Fruit fly (Drosophila melanogaster) whole organism, embryonic: ENCODE measurements around the gene Vdup1.

Source experiments
- Aef1 ChIP-seq: fragments of 200-800 bp; sonication (Bioruptor generic); IDR thresholded peaks from 3 replicates; pipeline ENCODE4 v1.3.6; 2022; ENCODE audit warnings: missing biosample characterization, missing genetic modification characterization
- Bdp1 ChIP-seq: fragments of 200-800 bp; sonication (Bioruptor generic); optimal IDR thresholded peaks from 3 replicates; lab custom pipeline; 2016; ENCODE audit warnings: missing biosample characterization, missing genetic modification characterization
- CG2202 ChIP-seq: fragments of 200-800 bp; sonication (Bioruptor generic); optimal IDR thresholded peaks from 2 replicates; lab custom pipeline; 2018; ENCODE audit warnings: missing biosample characterization, mild to moderate bottlenecking, missing genetic modification characterization
- CG5953 ChIP-seq: fragments of 200-800 bp; sonication (Bioruptor generic); IDR thresholded peaks from 2 replicates; pipeline ENCODE4 v1.3.6; 2022; ENCODE audit warnings: missing biosample characterization, missing genetic modification characterization

dm6 chr3L:159406-160084 is 19.2 kb downstream of the Vdup1 start:
- TF ChIP-seq CG2202 (tag; lab: Kevin White, UChicago) (no peak), Aef1 (GFP tag; lab: Robert Waterston, UW) (no peak), CG5953 (GFP tag; lab: Robert Waterston, UW) (no peak), Bdp1 (GFP tag; lab: Kevin White, UChicago) (no peak)
